Worm (Caenorhabditis elegans) whole organism, L2 larva: ENCODE data around the gene Y61A9LA.3.

Source experiments
- ZK546.5 ChIP-seq: sonication (generic microtip); optimal IDR thresholded peaks from 2 replicates; lab custom pipeline; 2017; ENCODE audit warnings: missing biosample characterization, missing genetic modification characterization
- ama-1 ChIP-seq: fragments of 150-350 bp; optimal IDR thresholded peaks from 2 replicates; lab custom pipeline; 2018; ENCODE audit warnings: inconsistent platforms
- lin-39 ChIP-seq: fragments of 150-350 bp; optimal IDR thresholded peaks from 2 replicates; lab custom pipeline; 2014; ENCODE audit warnings: missing biosample characterization, missing genetic modification reagents, missing genetic modification characterization
- mdl-1 ChIP-seq, 2 experiments: fragments of 150-350 bp in 1 of 2; sonication (generic microtip) in 1 of 2; optimal IDR thresholded peaks; 2 replicates each; lab custom pipeline; 2017; ENCODE audit warnings: missing biosample characterization in 2 of 2, missing genetic modification characterization in 2 of 2
- nhr-11 ChIP-seq: fragments of 150-350 bp; optimal IDR thresholded peaks from 2 replicates; lab custom pipeline; 2014; ENCODE audit warnings: missing biosample characterization, missing genetic modification characterization
- nhr-23 ChIP-seq: fragments of 150-350 bp; optimal IDR thresholded peaks from 2 replicates; lab custom pipeline; 2014; ENCODE audit warnings: missing biosample characterization, missing genetic modification reagents, missing genetic modification characterization
- nhr-237 ChIP-seq: fragments of 150-350 bp; optimal IDR thresholded peaks from 2 replicates; lab custom pipeline; 2014; ENCODE audit warnings: missing biosample characterization, missing genetic modification characterization

ce11 chrV:4585009-4585408 is 14.1 kb downstream of the Y61A9LA.3 start, which contains the start of gene Y61A9LA.1:
- TF ChIP-seq mdl-1 (tag; optimal IDR thresholded peaks at IDR 0.05; lab: Kevin White, UChicago) (no peak), nhr-23 (tag; lab: Kevin White, UChicago) (no peak), lin-39 (tag; lab: Kevin White, UChicago) (no peak), ama-1 (lab: Kevin White, UChicago) (no peak), nhr-237 (tag; lab: Kevin White, UChicago) (no peak), ZK546.5 (no peak), nhr-11 (no peak)
